Worm (Caenorhabditis elegans) whole organism, L2 larva: ENCODE measurements around the gene C04F5.9.

ENCODE experiments used
- C34F6.9 ChIP-seq: fragments of 150-350 bp; optimal IDR thresholded peaks from 2 replicates; lab custom pipeline; 2014; ENCODE audit warnings: missing biosample characterization, missing genetic modification characterization
- F13H6.1 ChIP-seq: sonication (generic microtip); optimal IDR thresholded peaks from 2 replicates; lab custom pipeline; 2016; ENCODE audit warnings: missing genetic modification characterization, missing compliant biosample characterization
- R02D3.7 ChIP-seq: fragments of 150-350 bp; optimal IDR thresholded peaks from 2 replicates; lab custom pipeline; 2014; ENCODE audit warnings: missing biosample characterization, missing genetic modification characterization
- Y55F3AM.14 ChIP-seq: fragments of 200-800 bp; sonication (Bioruptor generic); optimal IDR thresholded peaks from 2 replicates; lab custom pipeline; 2018; ENCODE audit warnings: mild to moderate bottlenecking, missing genetic modification characterization, missing compliant biosample characterization
- ZK546.5 ChIP-seq: sonication (generic microtip); optimal IDR thresholded peaks from 2 replicates; lab custom pipeline; 2017; ENCODE audit warnings: missing biosample characterization, missing genetic modification characterization
- aly-2 ChIP-seq: fragments of 150-350 bp; optimal IDR thresholded peaks from 2 replicates; lab custom pipeline; 2014; ENCODE audit warnings: missing biosample characterization, missing genetic modification characterization
- blmp-1 ChIP-seq: sonication (generic microtip); optimal IDR thresholded peaks from 2 replicates; lab custom pipeline; 2017; ENCODE audit warnings: missing genetic modification characterization, mild to moderate bottlenecking, missing compliant biosample characterization, antibody characterized with exemption, moderate library complexity; ENCODE audit not compliant: insufficient read depth
- ceh-16 ChIP-seq: fragments of 150-350 bp; optimal IDR thresholded peaks from 2 replicates; lab custom pipeline; 2014; ENCODE audit warnings: missing biosample characterization, missing genetic modification characterization
- ceh-82 ChIP-seq: fragments of 150-350 bp; optimal IDR thresholded peaks from 2 replicates; lab custom pipeline; 2014; ENCODE audit warnings: missing biosample characterization, missing genetic modification characterization
- crh-2 ChIP-seq: sonication (generic microtip); optimal IDR thresholded peaks from 2 replicates; lab custom pipeline; 2017; ENCODE audit warnings: missing biosample characterization, missing genetic modification characterization
- dmd-4 ChIP-seq: sonication (generic microtip); optimal IDR thresholded peaks from 2 replicates; lab custom pipeline; 2017; ENCODE audit warnings: missing biosample characterization, missing genetic modification characterization
- egl-27 ChIP-seq: sonication (generic microtip); optimal IDR thresholded peaks from 3 replicates; lab custom pipeline; 2017; ENCODE audit warnings: missing biosample characterization, missing genetic modification reagents, missing genetic modification characterization
- elt-1 ChIP-seq: fragments of 150-350 bp; optimal IDR thresholded peaks from 2 replicates; lab custom pipeline; 2014; ENCODE audit warnings: missing biosample characterization, missing genetic modification characterization
- elt-3 ChIP-seq: sonication (generic microtip); optimal IDR thresholded peaks from 2 replicates; lab custom pipeline; 2017; ENCODE audit warnings: missing biosample characterization, missing genetic modification characterization
- fos-1 ChIP-seq: fragments of 150-350 bp; optimal IDR thresholded peaks from 2 replicates; lab custom pipeline; 2014; ENCODE audit warnings: missing biosample characterization, missing genetic modification characterization
- gmeb-1 ChIP-seq: fragments of 150-350 bp; optimal IDR thresholded peaks from 2 replicates; lab custom pipeline; 2014; ENCODE audit warnings: missing biosample characterization, missing genetic modification characterization
- lin-11 ChIP-seq: fragments of 150-350 bp; sonication (generic microtip); optimal IDR thresholded peaks from 2 replicates; lab custom pipeline; 2014; ENCODE audit warnings: missing biosample characterization, missing genetic modification characterization, inconsistent platforms, mixed read lengths
- lin-13 ChIP-seq: fragments of 150-350 bp; optimal IDR thresholded peaks from 2 replicates; lab custom pipeline; 2014; ENCODE audit warnings: missing biosample characterization, missing genetic modification reagents, missing genetic modification characterization
- lsy-2 ChIP-seq, 2 experiments: fragments of 150-350 bp in 1 of 2; sonication (generic microtip) in 1 of 2; optimal IDR thresholded peaks; 2 replicates each; lab custom pipeline; 2014 to 2017; ENCODE audit warnings: missing biosample characterization in 2 of 2, missing genetic modification characterization in 2 of 2
- mdl-1 ChIP-seq, 2 experiments: fragments of 150-350 bp in 1 of 2; sonication (generic microtip) in 1 of 2; optimal IDR thresholded peaks; 2 replicates each; lab custom pipeline; 2017; ENCODE audit warnings: missing biosample characterization in 2 of 2, missing genetic modification characterization in 2 of 2
- nhr-10 ChIP-seq: sonication (generic microtip); optimal IDR thresholded peaks from 2 replicates; lab custom pipeline; 2017; ENCODE audit warnings: missing biosample characterization, missing genetic modification characterization
- nhr-11 ChIP-seq: fragments of 150-350 bp; optimal IDR thresholded peaks from 2 replicates; lab custom pipeline; 2014; ENCODE audit warnings: missing biosample characterization, missing genetic modification characterization
- nhr-129 ChIP-seq: fragments of 150-350 bp; optimal IDR thresholded peaks from 2 replicates; lab custom pipeline; 2014; ENCODE audit warnings: missing biosample characterization, missing genetic modification characterization
- nhr-21 ChIP-seq: fragments of 150-350 bp; optimal IDR thresholded peaks from 2 replicates; lab custom pipeline; 2014; ENCODE audit warnings: missing biosample characterization, missing genetic modification characterization
- nhr-23 ChIP-seq: fragments of 150-350 bp; optimal IDR thresholded peaks from 2 replicates; lab custom pipeline; 2014; ENCODE audit warnings: missing biosample characterization, missing genetic modification reagents, missing genetic modification characterization
- nhr-6 ChIP-seq: fragments of 150-350 bp; optimal IDR thresholded peaks from 2 replicates; lab custom pipeline; 2014; ENCODE audit warnings: missing biosample characterization, missing genetic modification characterization
- nhr-77 ChIP-seq: fragments of 150-350 bp; optimal IDR thresholded peaks from 2 replicates; lab custom pipeline; 2014; ENCODE audit warnings: missing biosample characterization, missing genetic modification characterization
- peb-1 ChIP-seq: fragments of 150-350 bp; optimal IDR thresholded peaks from 2 replicates; lab custom pipeline; 2014; ENCODE audit warnings: missing biosample characterization, missing genetic modification characterization
- sem-4 ChIP-seq: fragments of 150-350 bp; optimal IDR thresholded peaks from 2 replicates; lab custom pipeline; 2014; ENCODE audit warnings: missing biosample characterization, missing genetic modification reagents, missing genetic modification characterization
- skn-1 ChIP-seq: sonication (generic microtip); optimal IDR thresholded peaks from 2 replicates; lab custom pipeline; 2017; ENCODE audit warnings: missing biosample characterization, missing genetic modification characterization
- sma-9 ChIP-seq, 2 experiments: fragments of 150-350 bp in 1 of 2; sonication (generic microtip) in 1 of 2; optimal IDR thresholded peaks; 2 replicates each; lab custom pipeline; 2014 to 2016; ENCODE audit warnings: missing genetic modification characterization in 2 of 2, mild to moderate bottlenecking in 1 of 2, missing biosample characterization in 1 of 2, missing compliant biosample characterization in 1 of 2, missing genetic modification reagents in 1 of 2, moderate library complexity in 1 of 2
- snpc-4 ChIP-seq: fragments of 150-350 bp; optimal IDR thresholded peaks from 2 replicates; lab custom pipeline; 2014; ENCODE audit warnings: missing biosample characterization, missing genetic modification characterization
- unc-55 ChIP-seq: fragments of 150-350 bp; sonication (generic microtip); optimal IDR thresholded peaks from 3 replicates; lab custom pipeline; 2014; ENCODE audit warnings: missing biosample characterization, missing genetic modification reagents, missing genetic modification characterization
- unc-62 ChIP-seq: fragments of 150-350 bp; optimal IDR thresholded peaks from 2 replicates; lab custom pipeline; 2014; ENCODE audit warnings: missing biosample characterization, missing genetic modification reagents, missing genetic modification characterization
- zag-1 ChIP-seq: fragments of 150-350 bp; optimal IDR thresholded peaks from 2 replicates; lab custom pipeline; 2014; ENCODE audit warnings: missing biosample characterization, missing genetic modification characterization
- ztf-11 ChIP-seq: sonication (generic microtip); optimal IDR thresholded peaks from 2 replicates; lab custom pipeline; 2017; ENCODE audit warnings: missing biosample characterization, missing genetic modification characterization

The C04F5.9 gene

DNA sequence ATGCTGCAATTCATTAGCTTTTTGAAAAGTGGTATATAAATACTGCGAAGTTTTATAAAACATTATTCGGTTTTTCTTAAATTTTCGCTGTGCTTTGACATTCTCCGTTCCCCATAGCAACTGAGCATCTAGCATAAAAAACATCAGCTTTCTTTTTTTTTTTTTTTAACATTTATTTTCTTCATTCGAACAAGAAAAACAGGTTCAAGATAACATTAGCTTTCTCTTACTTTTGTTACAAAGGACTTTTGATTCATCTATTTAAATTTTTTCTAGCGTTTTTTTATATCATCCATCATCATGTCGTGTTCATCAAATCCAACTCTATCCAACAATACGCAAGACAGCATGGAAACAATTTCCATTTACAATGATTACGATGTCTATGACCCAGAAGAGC lies 18.9 kb upstream of the C04F5.9 start, which contains the start of gene F14F9.3:
TSS of gene F14F9.3 (plus strand) at position 301 of the 400 bp plus-strand sequence.
- TF ChIP-seq sem-4 (tag; lab: Kevin White, UChicago) (no peak), fos-1 (tag; lab: Kevin White, UChicago) (no peak), elt-1 (tag; lab: Kevin White, UChicago) (no peak), nhr-10 (tag; lab: Kevin White, UChicago) (no peak), sma-9 (GFP tag; optimal IDR thresholded peaks at IDR 0.05; lab: Kevin White, UChicago) (no peak), sma-9 (tag; optimal IDR thresholded peaks at IDR 0.05; lab: Kevin White, UChicago) (no peak), Y55F3AM.14 (GFP tag; lab: Kevin White, UChicago) (no peak), zag-1 (no peak), egl-27 (no peak), ceh-16 (no peak), C34F6.9 (tag; lab: Kevin White, UChicago) (no peak), aly-2 (tag; lab: Kevin White, UChicago) (no peak), unc-55 (GFP tag; lab: Kevin White, UChicago) (no peak), gmeb-1 (tag; lab: Kevin White, UChicago) (no peak), mdl-1 (tag; optimal IDR thresholded peaks at IDR 0.05; lab: Kevin White, UChicago) (no peak), crh-2 (tag; lab: Kevin White, UChicago) (no peak), elt-3 (tag; lab: Kevin White, UChicago) (no peak), blmp-1 (tag; lab: Kevin White, UChicago) (no peak), nhr-23 (tag; lab: Kevin White, UChicago) (no peak), dmd-4 (tag; lab: Kevin White, UChicago) (no peak)

DNA sequence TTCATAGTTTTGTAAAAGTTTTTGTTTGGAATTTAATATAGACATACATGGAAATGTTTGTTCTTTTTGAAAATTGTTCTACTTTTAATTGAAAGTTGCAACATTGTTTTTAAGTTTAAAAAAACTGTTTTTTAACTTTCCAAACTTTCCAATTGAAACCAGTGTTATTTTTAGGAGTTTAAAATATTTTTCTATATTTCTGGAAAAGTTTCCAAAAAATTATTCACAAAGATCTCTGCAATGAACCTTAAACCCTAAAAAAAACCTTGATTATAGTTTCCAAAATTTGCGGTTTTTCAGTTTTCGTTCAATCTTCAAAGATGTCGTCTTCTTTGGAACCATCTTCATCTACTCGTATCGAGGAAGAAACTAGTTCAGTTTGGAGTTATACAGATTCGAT lies 13.4 kb upstream of the C04F5.9 start, which contains the start of gene F14F9.4:
TSS of gene F14F9.4 (plus strand) at position 301 of the 400 bp plus-strand sequence.
- TF ChIP-seq R02D3.7 (tag; lab: Kevin White, UChicago) (no peak), elt-3 (tag; lab: Kevin White, UChicago) (no peak), Y55F3AM.14 (GFP tag; lab: Kevin White, UChicago) (no peak), unc-62 (GFP tag; lab: Kevin White, UChicago) (no peak), egl-27 (no peak), nhr-21 (tag; lab: Kevin White, UChicago) (no peak), blmp-1 (tag; lab: Kevin White, UChicago) (no peak), dmd-4 (tag; lab: Kevin White, UChicago) (no peak), sma-9 (GFP tag; optimal IDR thresholded peaks at IDR 0.05; lab: Kevin White, UChicago) (no peak), sma-9 (tag; optimal IDR thresholded peaks at IDR 0.05; lab: Kevin White, UChicago) (no peak), F13H6.1 (tag; lab: Kevin White, UChicago) (no peak), mdl-1 (tag; optimal IDR thresholded peaks at IDR 0.05; lab: Kevin White, UChicago) (no peak), nhr-23 (tag; lab: Kevin White, UChicago) (no peak), aly-2 (tag; lab: Kevin White, UChicago) (no peak), nhr-10 (tag; lab: Kevin White, UChicago) (no peak), ztf-11 (tag; lab: Kevin White, UChicago) (no peak), lin-13 (no peak), nhr-77 (tag; lab: Kevin White, UChicago) (no peak), nhr-129 (tag; lab: Kevin White, UChicago) (no peak)

DNA sequence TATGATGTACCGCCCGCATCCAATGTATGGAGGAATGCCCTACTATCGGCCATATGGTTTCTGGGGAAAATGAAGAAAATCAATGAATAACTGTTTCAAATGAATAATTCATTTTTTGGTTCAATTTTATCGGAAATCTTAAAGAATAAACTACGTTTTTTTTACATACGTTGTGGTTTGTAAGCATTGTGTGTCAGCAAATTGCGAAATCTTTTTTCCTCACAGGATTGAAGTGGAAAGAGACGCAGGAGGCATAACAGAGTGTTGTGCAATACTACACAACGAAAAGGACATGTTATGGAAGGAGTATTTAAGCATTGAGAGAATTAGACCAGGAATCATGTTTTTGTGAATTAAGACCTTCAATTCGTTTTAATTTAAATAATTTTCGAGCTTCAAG lies 12.4 kb upstream of the C04F5.9 start:
- TF ChIP-seq skn-1 (tag; lab: Kevin White, UChicago), result peak; percentile 52
- peak; percentile 61 for TF ChIP-seq C34F6.9 (tag; lab: Kevin White, UChicago)
- peak; percentile 68 for TF ChIP-seq fos-1 (tag; lab: Kevin White, UChicago)
- TF ChIP-seq nhr-11, result no peak
- no peak for TF ChIP-seq ceh-82 (tag; lab: Kevin White, UChicago)
- peak; percentile 100 for TF ChIP-seq nhr-129 (tag; lab: Kevin White, UChicago)
- peak in 1 of 2 experiments; percentile 23 for TF ChIP-seq lsy-2 (tag; optimal IDR thresholded peaks at IDR 0.05; lab: Kevin White, UChicago)
- peak; percentile 18 for TF ChIP-seq snpc-4 (tag; lab: Kevin White, UChicago)
- no peak for TF ChIP-seq sma-9 (GFP tag; optimal IDR thresholded peaks at IDR 0.05; lab: Kevin White, UChicago)
- TF ChIP-seq sma-9 (tag; optimal IDR thresholded peaks at IDR 0.05; lab: Kevin White, UChicago), result no peak
- peak; percentile 83 for TF ChIP-seq unc-55 (GFP tag; lab: Kevin White, UChicago)

DNA sequence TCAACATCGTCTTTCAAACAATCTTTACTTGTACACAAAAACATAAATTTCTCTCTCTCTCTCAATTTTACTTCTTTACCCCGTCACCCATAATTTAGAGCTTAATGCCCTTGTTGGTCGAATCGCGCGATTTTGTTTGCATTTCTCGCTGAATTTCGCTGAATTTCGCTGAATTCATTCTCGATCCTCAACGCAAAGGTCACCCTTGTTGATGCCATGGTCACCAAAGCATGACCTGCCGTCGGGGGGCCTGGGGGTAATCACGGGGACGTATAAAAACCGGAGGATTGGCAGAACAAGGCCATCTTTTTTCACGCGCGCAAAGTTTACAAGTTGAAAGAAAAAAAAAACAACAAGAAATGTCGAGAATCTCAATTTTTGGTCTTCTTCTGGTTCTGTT lies 11.0 kb upstream of the C04F5.9 start, which contains the start of gene F14F9.8:
TSS of gene F14F9.8 (plus strand) at position 301 of the 400 bp plus-strand sequence.
- TF ChIP-seq ZK546.5 (tag; lab: Kevin White, UChicago) (no peak), nhr-6 (tag; lab: Kevin White, UChicago) (no peak), peb-1 (no peak), ceh-16 (no peak), nhr-129 (tag; lab: Kevin White, UChicago) (no peak), lin-11 (tag; lab: Kevin White, UChicago) (no peak), lin-13 (no peak)
